Fruit fly (Drosophila melanogaster) whole organism, embryonic: ENCODE results near the gene Ir31a.
A peak's percentile ranks its signal among the peaks of the same experiment; 100 is the strongest.

Experiments
- Aef1 ChIP-seq: fragments of 200-800 bp; sonication (Bioruptor generic); IDR thresholded peaks from 3 replicates; pipeline ENCODE4 v1.3.6; 2022; ENCODE audit warnings: missing biosample characterization, missing genetic modification characterization
- Bgb ChIP-seq: fragments of 200-800 bp; sonication (Bioruptor generic); IDR thresholded peaks from 2 replicates; pipeline ENCODE4 v1.3.6; 2022; ENCODE audit warnings: missing biosample characterization, missing genetic modification characterization; ENCODE audit not compliant: partially characterized antibody
- CG1024 ChIP-seq: fragments of 200-800 bp; sonication (Bioruptor generic); IDR thresholded peaks from 2 replicates; pipeline ENCODE4 v1.3.6; 2022; ENCODE audit warnings: missing biosample characterization, missing genetic modification characterization
- CG12659 ChIP-seq: fragments of 200-800 bp; sonication (Bioruptor generic); optimal IDR thresholded peaks from 3 replicates; lab custom pipeline; 2017; ENCODE audit warnings: mild to moderate bottlenecking, missing biosample characterization, missing genetic modification reagents, missing genetic modification characterization
- CG14014 ChIP-seq: fragments of 200-800 bp; sonication (Bioruptor generic); IDR thresholded peaks from 2 replicates; pipeline ENCODE4 v1.3.6; 2022; ENCODE audit warnings: missing biosample characterization, missing genetic modification characterization
- CG16813 ChIP-seq: fragments of 200-800 bp; sonication (Bioruptor generic); IDR thresholded peaks from 3 replicates; pipeline ENCODE4 v1.3.6; 2022; ENCODE audit warnings: missing biosample characterization, missing genetic modification characterization; ENCODE audit not compliant: partially characterized antibody
- CG18764 ChIP-seq: fragments of 200-800 bp; sonication (Bioruptor generic); optimal IDR thresholded peaks from 3 replicates; lab custom pipeline; 2016; ENCODE audit warnings: missing biosample characterization, missing genetic modification characterization
- CG2129 ChIP-seq: fragments of 200-800 bp; sonication (Bioruptor generic); IDR thresholded peaks from 2 replicates; pipeline ENCODE4 v1.3.6; 2022; ENCODE audit warnings: missing biosample characterization, missing genetic modification characterization; ENCODE audit not compliant: partially characterized antibody
- CG3065 ChIP-seq: fragments of 200-800 bp; sonication (Bioruptor generic); optimal IDR thresholded peaks from 2 replicates; lab custom pipeline; 2016; ENCODE audit warnings: missing biosample characterization, missing genetic modification characterization
- CG31365 ChIP-seq: fragments of 200-800 bp; sonication (Bioruptor generic); optimal IDR thresholded peaks from 2 replicates; lab custom pipeline; 2018; ENCODE audit warnings: missing biosample characterization, mild to moderate bottlenecking, missing genetic modification characterization
- CG31388 ChIP-seq: fragments of 200-800 bp; sonication (Bioruptor generic); optimal IDR thresholded peaks from 2 replicates; lab custom pipeline; 2016; ENCODE audit warnings: missing biosample characterization, missing genetic modification characterization
- CG4617 ChIP-seq: fragments of 200-800 bp; sonication (Bioruptor generic); optimal IDR thresholded peaks from 3 replicates; lab custom pipeline; 2016; ENCODE audit warnings: missing biosample characterization, missing genetic modification characterization, borderline replicate concordance
- CG7963 ChIP-seq: fragments of 200-800 bp; sonication (Bioruptor generic); IDR thresholded peaks from 3 replicates; pipeline ENCODE4 v1.3.6; 2022; ENCODE audit warnings: missing biosample characterization, missing genetic modification characterization; ENCODE audit not compliant: partially characterized antibody
- CG8478 ChIP-seq: fragments of >200 bp; optimal IDR thresholded peaks from 2 replicates; lab custom pipeline; 2018
- Deaf1 ChIP-seq: fragments of 200-800 bp; optimal IDR thresholded peaks from 3 replicates; lab custom pipeline; 2019; ENCODE audit warnings: missing biosample characterization, mild to moderate bottlenecking, missing genetic modification characterization, moderate library complexity
- Dll ChIP-seq: fragments of 200-800 bp; sonication (Bioruptor generic); IDR thresholded peaks from 4 replicates; pipeline ENCODE4 v1.3.6; 2022; ENCODE audit warnings: missing biosample characterization, missing genetic modification characterization; ENCODE audit not compliant: partially characterized antibody
- Dp ChIP-seq: fragments of 200-800 bp; sonication (Bioruptor generic); optimal IDR thresholded peaks from 2 replicates; lab custom pipeline; 2018; ENCODE audit warnings: missing biosample characterization, mild to moderate bottlenecking, missing genetic modification characterization, moderate library complexity
- E2f2 ChIP-seq: fragments of 200-800 bp; sonication (Bioruptor generic); IDR thresholded peaks from 2 replicates; pipeline ENCODE4 v1.3.6; 2022; ENCODE audit warnings: missing biosample characterization, missing genetic modification characterization
- Elba2 ChIP-seq: fragments of 200-800 bp; sonication (Bioruptor generic); optimal IDR thresholded peaks from 3 replicates; lab custom pipeline; 2016; ENCODE audit warnings: missing biosample characterization, missing genetic modification characterization
- HLH4C ChIP-seq: fragments of 200-800 bp; sonication (Bioruptor generic); IDR thresholded peaks from 3 replicates; pipeline ENCODE4 v1.3.6; 2022; ENCODE audit warnings: missing biosample characterization, missing genetic modification characterization; ENCODE audit not compliant: partially characterized antibody
- Hmx ChIP-seq: fragments of 200-800 bp; sonication (Bioruptor generic); optimal IDR thresholded peaks from 2 replicates; lab custom pipeline; 2016; ENCODE audit warnings: missing biosample characterization, missing genetic modification characterization
- Hr78 ChIP-seq, 2 experiments: fragments of 200-800 bp in 1 of 2; fragments of >200 bp in 1 of 2; sonication (Bioruptor generic) in 1 of 2; optimal IDR thresholded peaks; 2 replicates each; lab custom pipeline; 2017 to 2019; ENCODE audit warnings: missing biosample characterization in 2 of 2, missing genetic modification characterization in 2 of 2, mild to moderate bottlenecking in 1 of 2, moderate library complexity in 1 of 2
- Myb ChIP-seq: fragments of 200-800 bp; sonication (Bioruptor generic); optimal IDR thresholded peaks from 2 replicates; lab custom pipeline; 2016; ENCODE audit warnings: missing biosample characterization, missing genetic modification characterization
- Neu2 ChIP-seq: fragments of 200-800 bp; sonication (Bioruptor generic); optimal IDR thresholded peaks from 3 replicates; lab custom pipeline; 2016; ENCODE audit warnings: missing biosample characterization, missing genetic modification characterization, borderline replicate concordance
- Oaz ChIP-seq: fragments of 200-800 bp; sonication (Bioruptor generic); IDR thresholded peaks from 2 replicates; pipeline ENCODE4 v1.3.6; 2022; ENCODE audit warnings: missing biosample characterization, missing genetic modification characterization
- Scr ChIP-seq: fragments of 200-800 bp; sonication (Bioruptor generic); IDR thresholded peaks from 2 replicates; pipeline ENCODE4 v1.3.6; 2022; ENCODE audit warnings: missing biosample characterization, missing genetic modification characterization; ENCODE audit not compliant: partially characterized antibody
- Sry-δ ChIP-seq: fragments of 200-800 bp; sonication (Bioruptor generic); optimal IDR thresholded peaks from 2 replicates; lab custom pipeline; 2016; ENCODE audit warnings: missing biosample characterization, missing genetic modification characterization
- amos ChIP-seq: fragments of 200-800 bp; sonication (Bioruptor generic); IDR thresholded peaks from 2 replicates; pipeline ENCODE4 v1.3.6; 2022; ENCODE audit warnings: missing biosample characterization, missing genetic modification characterization; ENCODE audit not compliant: partially characterized antibody
- chif ChIP-seq, 2 experiments: fragments of 200-800 bp; sonication (Bioruptor generic); optimal IDR thresholded peaks; 3 replicates each; lab custom pipeline; 2016; ENCODE audit warnings: missing biosample characterization in 2 of 2, missing genetic modification characterization in 2 of 2
- ci ChIP-seq: fragments of 200-800 bp; sonication (Bioruptor generic); IDR thresholded peaks from 3 replicates; pipeline ENCODE4 v1.3.6; 2022; ENCODE audit warnings: missing biosample characterization, missing genetic modification characterization
- crol ChIP-seq: fragments of 200-800 bp; sonication (Bioruptor generic); IDR thresholded peaks from 2 replicates; pipeline ENCODE4 v1.3.6; 2022; ENCODE audit warnings: missing biosample characterization, missing genetic modification characterization
- dmrt11E ChIP-seq: fragments of 200-800 bp; sonication (Bioruptor generic); optimal IDR thresholded peaks from 3 replicates; lab custom pipeline; 2018; ENCODE audit warnings: missing biosample characterization, mild to moderate bottlenecking, missing genetic modification characterization, moderate library complexity
- eve ChIP-seq, 2 experiments: fragments of >200 bp; optimal IDR thresholded peaks; 2 replicates each; lab custom pipeline; 2017; ENCODE audit warnings: missing biosample characterization in 2 of 2, missing genetic modification characterization in 2 of 2
- fd102C ChIP-seq: fragments of 200-800 bp; sonication (Bioruptor generic); optimal IDR thresholded peaks from 2 replicates; lab custom pipeline; 2018; ENCODE audit warnings: missing biosample characterization, mild to moderate bottlenecking, missing genetic modification characterization, moderate library complexity
- gsb ChIP-seq: fragments of 200-800 bp; sonication (Bioruptor generic); IDR thresholded peaks from 2 replicates; pipeline ENCODE4 v1.3.6; 2022; ENCODE audit warnings: missing biosample characterization, missing genetic modification characterization
- hbn ChIP-seq: fragments of 200-800 bp; sonication (Bioruptor generic); IDR thresholded peaks from 2 replicates; pipeline ENCODE4 v1.3.6; 2022; ENCODE audit warnings: missing biosample characterization, missing genetic modification characterization; ENCODE audit not compliant: partially characterized antibody
- insv ChIP-seq, 2 experiments: fragments of 200-800 bp; sonication (Bioruptor generic); optimal IDR thresholded peaks; 3 replicates each; lab custom pipeline; 2016 to 2018; ENCODE audit warnings: missing biosample characterization in 2 of 2, missing genetic modification characterization in 2 of 2
- inv ChIP-seq: fragments of 200-800 bp; sonication (Bioruptor generic); IDR thresholded peaks from 2 replicates; pipeline ENCODE4 v1.3.6; 2022; ENCODE audit warnings: missing biosample characterization, missing genetic modification characterization; ENCODE audit not compliant: partially characterized antibody
- lab ChIP-seq: fragments of 200-800 bp; sonication (Bioruptor generic); optimal IDR thresholded peaks from 3 replicates; lab custom pipeline; 2017; ENCODE audit warnings: missing biosample characterization, missing genetic modification characterization, mild to moderate bottlenecking, moderate library complexity, missing genetic modification reagents
- lmd ChIP-seq: fragments of 200-800 bp; sonication (Bioruptor generic); IDR thresholded peaks from 2 replicates; pipeline ENCODE4 v1.3.6; 2022; ENCODE audit warnings: missing biosample characterization, missing genetic modification characterization
- nau ChIP-seq: fragments of 200-800 bp; sonication (Bioruptor generic); optimal IDR thresholded peaks from 3 replicates; lab custom pipeline; 2017; ENCODE audit warnings: missing biosample characterization, mild to moderate bottlenecking, missing genetic modification characterization, missing genetic modification reagents
- pnt ChIP-seq: fragments of 200-800 bp; sonication (Bioruptor generic); optimal IDR thresholded peaks from 3 replicates; lab custom pipeline; 2016; ENCODE audit warnings: missing biosample characterization, missing genetic modification characterization
- pzg ChIP-seq: fragments of 200-800 bp; sonication (Bioruptor generic); optimal IDR thresholded peaks from 3 replicates; lab custom pipeline; 2018; ENCODE audit warnings: missing biosample characterization, mild to moderate bottlenecking, missing genetic modification characterization, moderate library complexity
- sna ChIP-seq: fragments of 200-800 bp; sonication (Bioruptor generic); IDR thresholded peaks from 2 replicates; pipeline ENCODE4 v1.3.6; 2022; ENCODE audit warnings: missing biosample characterization, missing genetic modification characterization; ENCODE audit not compliant: partially characterized antibody
- tna ChIP-seq: fragments of 200-800 bp; sonication (Bioruptor generic); IDR thresholded peaks from 2 replicates; pipeline ENCODE4 v1.3.6; 2022; ENCODE audit warnings: missing biosample characterization, missing genetic modification characterization; ENCODE audit not compliant: partially characterized antibody
- unc-4 ChIP-seq: fragments of 200-800 bp; sonication (Bioruptor generic); IDR thresholded peaks from 2 replicates; pipeline ENCODE4 v1.3.6; 2022; ENCODE audit warnings: missing biosample characterization, missing genetic modification characterization; ENCODE audit not compliant: partially characterized antibody
- zfh1 ChIP-seq: fragments of 200-800 bp; sonication (Bioruptor generic); IDR thresholded peaks from 3 replicates; pipeline ENCODE4 v1.3.6; 2022; ENCODE audit warnings: missing biosample characterization, missing genetic modification characterization
- zfh2 ChIP-seq: fragments of 200-800 bp; sonication (Bioruptor generic); optimal IDR thresholded peaks from 2 replicates; lab custom pipeline; 2016; ENCODE audit warnings: missing biosample characterization, missing genetic modification characterization

The Ir31a gene

DNA sequence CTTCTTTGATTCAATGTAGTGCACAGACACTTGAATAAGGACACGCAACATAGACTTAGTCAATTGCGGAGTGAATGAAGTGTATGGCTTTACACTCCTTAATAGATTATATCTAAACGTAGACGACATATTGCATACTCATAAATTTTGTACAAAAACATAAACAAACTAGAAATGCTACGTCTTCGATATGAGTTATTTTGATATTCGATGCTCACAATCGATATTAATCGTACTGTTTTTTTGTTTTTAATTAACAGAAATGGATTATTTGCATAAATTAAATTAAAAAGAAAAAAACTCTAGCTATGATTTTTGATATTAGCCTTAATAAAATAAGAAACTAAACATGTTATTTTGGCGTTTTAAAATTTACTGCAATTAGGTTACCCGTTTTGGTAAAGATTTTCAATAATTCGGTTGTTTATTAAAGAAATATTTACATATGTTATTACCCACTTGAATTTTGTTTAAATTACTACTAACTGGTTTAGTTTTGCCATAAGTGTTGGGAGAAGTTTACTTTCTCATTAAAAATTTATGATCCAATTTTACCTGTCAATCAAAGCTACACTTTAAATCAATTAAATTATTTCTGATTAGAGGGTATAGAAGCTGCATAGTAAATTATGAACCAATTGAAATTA is at the start of gene Ir31a, which contains the start of the genes CG17768 and LSm-4 (continued):
- peak; percentile 40 for TF ChIP-seq CG4617 (GFP tag; lab: Kevin White, UChicago)
- no peak for TF ChIP-seq CG18764
- no peak for TF ChIP-seq CG8478 (lab: Kevin White, UChicago)
- peak; percentile 39; the same call in 1 of the 3 replicates for TF ChIP-seq CG7963 (GFP tag; lab: Robert Waterston, UW)
- TF ChIP-seq Sry-δ (GFP tag; lab: Kevin White, UChicago): peak; percentile 72
- TF ChIP-seq E2f2 (GFP tag; lab: Robert Waterston, UW): peak; percentile 19; the same call in 1 of the 2 replicates
- peak; percentile 84 for TF ChIP-seq hbn (GFP tag; lab: Robert Waterston, UW)
- no peak for TF ChIP-seq CG31388
- no peak for TF ChIP-seq Deaf1
- peak; percentile 25 for TF ChIP-seq CG12659 (GFP tag; lab: Kevin White, UChicago)
- TF ChIP-seq tna: peak; percentile 45; the same call in 1 of the 2 replicates
- TF ChIP-seq CG2129: peak; percentile 66; the same call in 1 of the 2 replicates
- no peak for TF ChIP-seq lmd (GFP tag; lab: Robert Waterston, UW)
- TF ChIP-seq pzg: peak; percentile 20
- no peak for TF ChIP-seq crol (GFP tag; lab: Robert Waterston, UW)
- TF ChIP-seq inv (GFP tag; lab: Robert Waterston, UW): peak; percentile 60
- no peak for TF ChIP-seq zfh1 (GFP tag; lab: Robert Waterston, UW)
- TF ChIP-seq CG16813: peak; percentile 72
- TF ChIP-seq amos (GFP tag; lab: Robert Waterston, UW): peak; percentile 83; the same call in 1 of the 2 replicates
- TF ChIP-seq Scr: peak; percentile 87
- peak; percentile 85 for TF ChIP-seq Dll (GFP tag; lab: Robert Waterston, UW)
- TF ChIP-seq fd102C (GFP tag; lab: Kevin White, UChicago): no peak
- TF ChIP-seq ci (GFP tag; lab: Robert Waterston, UW): no peak
- peak; percentile 66; the same call in 1 of the 2 replicates for TF ChIP-seq sna (GFP tag; lab: Robert Waterston, UW)
- no peak for TF ChIP-seq Elba2 (GFP tag; lab: Kevin White, UChicago)
- TF ChIP-seq unc-4 (GFP tag; lab: Robert Waterston, UW): peak; percentile 83
- peak; percentile 80 for TF ChIP-seq Bgb (GFP tag; lab: Robert Waterston, UW)
- peak; percentile 70 for TF ChIP-seq HLH4C (GFP tag; lab: Robert Waterston, UW)
- TF ChIP-seq, all 482 proteins: peak for 46

DNA sequence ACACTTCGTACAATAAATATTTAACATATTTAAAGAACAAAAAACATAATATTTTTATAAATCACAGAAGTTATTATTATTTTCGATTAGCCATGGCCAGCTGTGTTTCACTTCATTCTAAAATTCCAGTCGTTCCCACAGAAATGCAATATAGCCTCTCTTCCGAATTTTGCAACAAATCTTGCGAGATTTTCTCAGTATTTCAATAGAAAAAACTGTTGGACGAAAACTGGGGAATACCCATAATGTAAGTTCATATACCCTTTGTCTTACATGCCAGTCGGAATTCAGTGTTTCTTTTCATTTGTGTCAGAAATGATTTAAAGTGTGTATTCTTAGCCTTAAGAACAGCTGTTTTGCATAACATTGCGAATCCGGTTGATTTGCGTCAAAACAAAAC is 48.9 kb upstream of the Ir31a start, which contains the start of the genes CtsL4 and ClpP:
CtsL4 (minus strand) TSS at position 90 of the 400 bp plus-strand sequence.
ClpP (plus strand) TSS at position 288 of the 400 bp plus-strand sequence.
- TF ChIP-seq Neu2 (GFP tag; lab: Kevin White, UChicago): no peak
- no peak for TF ChIP-seq lab
- no peak for TF ChIP-seq CG14014 (GFP tag; lab: Robert Waterston, UW)
- peak; percentile 48 for TF ChIP-seq dmrt11E
- TF ChIP-seq Aef1: peak; percentile 40; the same call in 1 of the 3 replicates
- no peak for TF ChIP-seq nau
- TF ChIP-seq Elba2 (GFP tag; lab: Kevin White, UChicago): peak; percentile 59
- peak; percentile 5 for TF ChIP-seq Dp
- TF ChIP-seq Oaz (GFP tag; lab: Robert Waterston, UW): no peak; the same call in 1 of the 2 replicates
- peak; percentile 15 for TF ChIP-seq Myb (GFP tag; lab: Kevin White, UChicago)
- TF ChIP-seq CG12659 (GFP tag; lab: Kevin White, UChicago): peak; percentile 76
- TF ChIP-seq CG3065 (GFP tag; lab: Kevin White, UChicago): no peak
- TF ChIP-seq CG31365 (tag; lab: Kevin White, UChicago): no peak
- no peak for TF ChIP-seq eve (GFP tag; optimal IDR thresholded peaks at IDR 0.05; lab: Kevin White, UChicago)
- no peak for TF ChIP-seq pnt (GFP tag; lab: Kevin White, UChicago)
- peak in 1 of 2 experiments; percentile 39 for TF ChIP-seq chif (GFP tag; optimal IDR thresholded peaks at IDR 0.05; lab: Kevin White, UChicago)
- peak; percentile 95 for TF ChIP-seq CG1024 (GFP tag; lab: Robert Waterston, UW)
- peak in 1 of 2 experiments; percentile 9 for TF ChIP-seq insv (GFP tag; optimal IDR thresholded peaks at IDR 0.05; lab: Kevin White, UChicago)
- TF ChIP-seq Hr78 (GFP tag; optimal IDR thresholded peaks at IDR 0.05; lab: Kevin White, UChicago): no peak
- TF ChIP-seq Hmx (GFP tag; lab: Kevin White, UChicago): no peak
- peak; percentile 33 for TF ChIP-seq zfh2
- TF ChIP-seq gsb (GFP tag; lab: Robert Waterston, UW): no peak
